Worm (Caenorhabditis elegans) whole organism, mixed stage, embryonic: Measurements from ENCODE around the gene srt-44.

Source experiments
- ceh-39 ChIP-seq: fragments of 150-350 bp; optimal IDR thresholded peaks from 2 replicates; lab custom pipeline; 2014; ENCODE audit warnings: missing biosample characterization, missing genetic modification characterization
- tbx-8 ChIP-seq: fragments of 200-800 bp; sonication (Bioruptor generic); optimal IDR thresholded peaks from 2 replicates; lab custom pipeline; 2018; ENCODE audit warnings: mild to moderate bottlenecking, missing genetic modification characterization, moderate library complexity, missing compliant biosample characterization
- unc-120 ChIP-seq: sonication (generic microtip); optimal IDR thresholded peaks from 2 replicates; lab custom pipeline; 2017; ENCODE audit warnings: missing genetic modification characterization, missing compliant biosample characterization; ENCODE audit not compliant: poor library complexity, severe bottlenecking
- unc-39 ChIP-seq: fragments of 150-350 bp; optimal IDR thresholded peaks from 2 replicates; lab custom pipeline; 2014; ENCODE audit warnings: missing biosample characterization, missing genetic modification characterization

- no peak for TF ChIP-seq tbx-8
- TF ChIP-seq unc-39 (tag; lab: Kevin White, UChicago), result no peak
- TF ChIP-seq ceh-39 (tag; lab: Kevin White, UChicago), result no peak
- no peak for TF ChIP-seq unc-120 (tag; lab: Kevin White, UChicago)
These were observed 3.8 kb downstream of the srt-44 start for ce11 chrIV:15107218-15107617.
